Worm (Caenorhabditis elegans): Measurements from ENCODE around the gene swt-6.
"Not testable (repeated sequence)": the region's sequence is repeated elsewhere in the genome, so short reads cannot be mapped to it uniquely, and the experiment has no call there.

- TF ChIP-seq lsy-2 (tag; optimal IDR thresholded peaks at IDR 0.05); duxl-1 (tag; optimal IDR thresholded peaks at IDR 0.05; ENCODE audit: poor library complexity); egl-43 (GFP tag; IDR thresholded peaks at IDR 0.05); ceh-62 (tag; optimal IDR thresholded peaks at IDR 0.05): not testable (repeated sequence)
Observed at ce11 chrV:13992017-13992416, 37.9 kb downstream of the swt-6 start.
